Worm (Caenorhabditis elegans): ENCODE results near the gene C18B12.4.

The C18B12.4 gene

DNA sequence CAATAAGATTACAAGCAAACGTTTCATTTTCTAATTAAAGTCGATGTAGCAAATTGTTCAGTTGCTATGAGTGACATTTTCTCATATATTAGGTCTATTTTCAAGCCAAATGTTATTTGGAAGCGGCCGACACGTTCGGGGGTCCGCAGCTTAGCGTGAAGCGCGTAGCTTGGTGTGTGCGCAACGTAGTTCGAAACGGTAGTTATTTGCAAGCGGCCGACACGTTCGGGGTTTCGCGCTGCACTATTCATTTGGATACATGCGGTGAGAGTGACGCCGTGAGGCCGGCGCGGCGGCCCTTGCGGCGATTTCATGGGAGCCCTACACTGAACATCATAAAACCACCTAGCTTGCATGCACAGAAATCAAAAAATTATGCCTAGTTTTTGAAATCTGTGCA, 52.2 kb downstream of the C18B12.4 start:
- no peak for TF ChIP-seq madf-10 (tag; optimal IDR thresholded peaks at IDR 0.05)
- TF ChIP-seq unc-130 (GFP tag; optimal IDR thresholded peaks at IDR 0.05): no peak
- 0 out of 2 replicates have a peak, but pooled peaks have one; percentile 9 for TF ChIP-seq mcd-1 (GFP tag; IDR thresholded peaks at IDR 0.05)
- TF ChIP-seq K12H6.12 (tag; optimal IDR thresholded peaks at IDR 0.05): no peak
- TF ChIP-seq lsl-1 (GFP tag; optimal IDR thresholded peaks at IDR 0.05): no peak
- no peak for TF ChIP-seq ceh-40 (GFP tag; IDR thresholded peaks at IDR 0.05)
- TF ChIP-seq dpff-1 (tag; optimal IDR thresholded peaks at IDR 0.05): no peak
- TF ChIP-seq pbrm-1 (GFP tag; IDR thresholded peaks at IDR 0.05): no peak
- TF ChIP-seq zfh-2 (GFP tag; conservative IDR thresholded peaks at IDR 0.05): 0 out of 2 replicates have a peak, but pooled peaks have one; percentile 25
- no peak for TF ChIP-seq tbx-9 (tag; optimal IDR thresholded peaks at IDR 0.05; ENCODE audit: borderline replicate concordance)
- TF ChIP-seq athp-1 (tag; optimal IDR thresholded peaks at IDR 0.05): no peak
- no peak for TF ChIP-seq lin-35 (GFP tag; optimal IDR thresholded peaks at IDR 0.05)
- no peak for TF ChIP-seq tlf-1 (GFP tag; optimal IDR thresholded peaks at IDR 0.05)
- TF ChIP-seq ztf-26 (tag; optimal IDR thresholded peaks at IDR 0.05): no peak
- peak; percentile 63 for TF ChIP-seq snpc-4 (GFP tag; optimal IDR thresholded peaks at IDR 0.05)
- peak in 2 of 4 experiments; percentile 87 to 90 for TF ChIP-seq snpc-4 (tag; optimal IDR thresholded peaks at IDR 0.05)
- no peak for TF ChIP-seq die-1 (tag; optimal IDR thresholded peaks at IDR 0.05)
- no peak for TF ChIP-seq snpc-1.3 (tag; optimal IDR thresholded peaks at IDR 0.05; ENCODE audit: insufficient read depth)

Data from whole organism, young adult.